Worm (Caenorhabditis elegans): ENCODE data around the gene F19B10.3.

Gene F19B10.3

ce11 chrII:3699591-3699990 lies 35.0 kb downstream of the F19B10.3 start, which contains the start of gene srx-104:
Gene srx-104 (minus strand): TSS chrII:3699691.
- no peak for TF ChIP-seq T22C8.4 (GFP tag; IDR thresholded peaks at IDR 0.05)

DNA sequence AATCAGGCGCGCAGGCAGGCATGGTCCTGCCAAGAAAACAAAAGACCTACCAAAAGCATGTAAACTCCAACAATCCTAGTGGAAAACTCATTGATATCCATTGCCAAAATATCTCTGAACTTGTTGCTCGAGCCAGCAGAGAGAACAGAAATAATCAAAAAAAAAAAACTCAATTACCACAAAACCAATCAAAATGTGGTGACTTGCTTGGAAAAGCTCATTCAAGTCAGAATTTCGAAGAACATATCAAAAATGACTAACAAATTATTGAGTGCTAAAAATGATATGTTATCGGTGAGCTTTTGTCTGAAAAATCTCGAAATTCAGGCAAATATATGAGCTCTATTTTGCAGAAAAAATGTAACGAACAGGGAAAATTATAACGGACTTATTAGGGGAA lies 36.7 kb downstream of the F19B10.3 start, which contains the start of gene srx-105:
Gene srx-105 (minus strand): TSS at position 101 of the 400 bp plus-strand sequence.
- TF ChIP-seq ref-1 (GFP tag; conservative IDR thresholded peaks at IDR 0.05) (no peak), T22C8.4 (GFP tag; IDR thresholded peaks at IDR 0.05) (no peak), klf-2 (GFP tag; conservative IDR thresholded peaks at IDR 0.05) (no peak), ztf-29 (GFP tag; IDR thresholded peaks at IDR 0.05) (no peak), med-1 (GFP tag; optimal IDR thresholded peaks at IDR 0.05; ENCODE audit: insufficient read depth) (no peak), tab-1 (GFP tag; IDR thresholded peaks at IDR 0.05) (no peak), flt-1 (GFP tag; IDR thresholded peaks at IDR 0.05) (no peak), cog-1 (tag; optimal IDR thresholded peaks at IDR 0.05) (no peak)

ce11 chrII:3705320-3705719 lies 40.8 kb downstream of the F19B10.3 start, which contains the start of gene srx-108:
Gene srx-108 (plus strand): TSS chrII:3705620.
- TF ChIP-seq klf-2 (GFP tag; conservative IDR thresholded peaks at IDR 0.05) (no peak), ref-1 (GFP tag; conservative IDR thresholded peaks at IDR 0.05) (no peak), flt-1 (GFP tag; IDR thresholded peaks at IDR 0.05) (no peak), med-1 (GFP tag; optimal IDR thresholded peaks at IDR 0.05; ENCODE audit: insufficient read depth) (no peak), ztf-23 (GFP tag; IDR thresholded peaks at IDR 0.05) (no peak), T22C8.4 (GFP tag; IDR thresholded peaks at IDR 0.05) (no peak), cog-1 (tag; optimal IDR thresholded peaks at IDR 0.05) (no peak)

DNA sequence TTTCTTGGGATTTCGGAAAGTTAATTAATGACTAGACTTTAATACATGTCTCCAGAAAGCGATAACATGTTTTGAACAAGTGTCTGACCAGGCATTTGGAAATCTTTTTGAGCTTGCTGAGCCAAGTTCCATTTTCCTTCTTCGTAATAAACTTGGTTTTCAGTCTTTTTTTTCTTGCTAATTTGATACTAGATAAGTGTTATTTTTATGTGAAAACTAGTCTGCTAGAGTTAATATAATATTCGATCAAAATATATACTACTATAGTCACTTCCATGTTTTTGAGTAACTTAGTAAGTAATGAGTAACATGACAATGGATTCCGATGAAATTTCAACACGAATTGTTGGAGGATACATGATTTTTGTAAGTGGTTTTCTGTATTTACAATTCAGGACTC lies 44.7 kb downstream of the F19B10.3 start, which contains the start of gene srx-110:
Gene srx-110 (plus strand): TSS at position 301 of the 400 bp plus-strand sequence.
- TF ChIP-seq cog-1 (tag; optimal IDR thresholded peaks at IDR 0.05) (no peak), tab-1 (GFP tag; IDR thresholded peaks at IDR 0.05) (no peak), T22C8.4 (GFP tag; IDR thresholded peaks at IDR 0.05) (no peak), ztf-29 (GFP tag; IDR thresholded peaks at IDR 0.05) (no peak), flt-1 (GFP tag; IDR thresholded peaks at IDR 0.05) (no peak), klf-2 (GFP tag; conservative IDR thresholded peaks at IDR 0.05) (no peak), med-1 (GFP tag; optimal IDR thresholded peaks at IDR 0.05; ENCODE audit: insufficient read depth) (no peak)

DNA sequence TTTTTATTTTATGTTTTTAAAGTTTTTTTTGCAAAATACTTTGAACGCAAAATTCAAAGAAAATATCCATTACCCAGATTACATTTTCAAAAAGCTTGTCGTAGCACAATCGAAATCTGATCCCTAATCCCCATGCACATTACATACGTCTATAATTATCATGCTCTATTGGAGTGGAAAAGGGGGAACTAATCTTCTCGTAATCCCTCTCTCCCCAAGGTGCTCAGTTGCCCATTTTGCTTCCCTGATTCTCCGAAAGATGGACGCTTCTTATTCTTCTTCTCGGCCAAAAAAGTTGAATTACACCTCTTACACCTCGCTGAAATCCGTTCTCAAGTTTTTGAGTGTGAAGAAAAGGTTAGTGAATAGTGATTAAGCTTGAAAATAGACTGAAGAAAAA lies 46.5 kb downstream of the F19B10.3 start, which contains the start of gene fbxc-53:
Gene fbxc-53 (plus strand): TSS at position 245 of the 400 bp plus-strand sequence.
- no peak for TF ChIP-seq tab-1 (GFP tag; IDR thresholded peaks at IDR 0.05)

- no peak for TF ChIP-seq ref-1 (GFP tag; conservative IDR thresholded peaks at IDR 0.05)
- no peak for TF ChIP-seq cog-1 (tag; optimal IDR thresholded peaks at IDR 0.05)
- no peak for TF ChIP-seq klf-2 (GFP tag; conservative IDR thresholded peaks at IDR 0.05)
- TF ChIP-seq ztf-23 (GFP tag; IDR thresholded peaks at IDR 0.05): no peak
- no peak for TF ChIP-seq ztf-29 (GFP tag; IDR thresholded peaks at IDR 0.05)
Observed at ce11 chrII:3714595-3714994, 50.0 kb downstream of the F19B10.3 start, which contains the start of gene srh-100. Gene srh-100 (minus strand): TSS chrII:3714695.
